Worm (Caenorhabditis elegans): ENCODE data around the gene Y59E9AL.8.

ce11 chrIV:5228619-5229018 is 4.5 kb upstream of the Y59E9AL.8 start, which contains the start of gene thn-6:
- TF ChIP-seq mdl-1 (tag; optimal IDR thresholded peaks at IDR 0.05) (no peak), fkh-4 (tag; optimal IDR thresholded peaks at IDR 0.05; ENCODE audit: borderline replicate concordance) (no peak), lin-39 (tag; optimal IDR thresholded peaks at IDR 0.05) (no peak), lin-15B (tag; optimal IDR thresholded peaks at IDR 0.05) (no peak), egl-13 (tag; optimal IDR thresholded peaks at IDR 0.05) (no peak), pag-3 (tag; optimal IDR thresholded peaks at IDR 0.05; ENCODE audit: borderline replicate concordance, insufficient read depth) (no peak), F16B12.6 (tag; optimal IDR thresholded peaks at IDR 0.05) (no peak), unc-130 (tag; optimal IDR thresholded peaks at IDR 0.05) (no peak), jun-1 (tag; optimal IDR thresholded peaks at IDR 0.05) (no peak), lir-3 (tag; optimal IDR thresholded peaks at IDR 0.05; ENCODE audit: poor library complexity) (no peak), C16A3.4 (tag; optimal IDR thresholded peaks at IDR 0.05) (no peak), aly-2 (tag; optimal IDR thresholded peaks at IDR 0.05) (no peak), zag-1 (tag; optimal IDR thresholded peaks at IDR 0.05) (no peak)

Measured in whole organism, L1 larva.